Worm (Caenorhabditis elegans) whole organism, young adult: ENCODE data around the gene srw-139.

Experiments
- F57A8.1 ChIP-seq: fragments of 200-800 bp; sonication (Bioruptor generic); optimal IDR thresholded peaks from 2 replicates; lab custom pipeline; 2018; ENCODE audit warnings: mild to moderate bottlenecking, missing genetic modification characterization, moderate library complexity, missing compliant biosample characterization
- ZK185.1 ChIP-seq: sonication (generic microtip); optimal IDR thresholded peaks from 2 replicates; lab custom pipeline; 2016; ENCODE audit warnings: mild to moderate bottlenecking, missing genetic modification characterization, missing compliant biosample characterization; ENCODE audit not compliant: poor library complexity, severe bottlenecking
- athp-1 ChIP-seq: sonication (generic microtip); optimal IDR thresholded peaks from 2 replicates; lab custom pipeline; 2017; ENCODE audit warnings: mild to moderate bottlenecking, missing genetic modification characterization, missing compliant biosample characterization
- attf-3 ChIP-seq: fragments of 200-800 bp; sonication (Bioruptor generic); conservative IDR thresholded peaks from 2 replicates; pipeline ENCODE4 v1.3.6; 2022; ENCODE audit warnings: missing genetic modification reagents, missing genetic modification characterization, missing compliant biosample characterization
- cebp-2 ChIP-seq: fragments of 200-800 bp; sonication (Bioruptor generic); IDR thresholded peaks from 2 replicates; pipeline ENCODE4 v1.3.6; 2022; ENCODE audit warnings: missing genetic modification characterization, missing compliant biosample characterization
- ceh-27 ChIP-seq: fragments of 200-800 bp; sonication (Bioruptor generic); optimal IDR thresholded peaks from 2 replicates; lab custom pipeline; 2018; ENCODE audit warnings: mild to moderate bottlenecking, missing genetic modification characterization, moderate library complexity, missing compliant biosample characterization
- gei-17 ChIP-seq: fragments of 200-800 bp; sonication (Bioruptor generic); optimal IDR thresholded peaks from 2 replicates; lab custom pipeline; 2018; ENCODE audit warnings: mild to moderate bottlenecking, missing genetic modification characterization, missing compliant biosample characterization
- let-607 ChIP-seq, 2 experiments: fragments of 200-800 bp in 1 of 2; sonication (Bioruptor generic) in 1 of 2; sonication (generic microtip) in 1 of 2; optimal IDR thresholded peaks; 2 replicates each; lab custom pipeline; 2016 to 2018; ENCODE audit warnings: mild to moderate bottlenecking in 2 of 2, missing compliant biosample characterization in 2 of 2, missing genetic modification characterization in 2 of 2, moderate library complexity in 2 of 2, missing genotype in 1 of 2
- lin-26 ChIP-seq: fragments of 200-800 bp; sonication (Bioruptor generic); IDR thresholded peaks from 2 replicates; pipeline ENCODE4 v1.3.6; 2022; ENCODE audit warnings: missing genetic modification reagents, missing genetic modification characterization, missing compliant biosample characterization
- nfya-1 ChIP-seq: sonication (generic microtip); optimal IDR thresholded peaks from 2 replicates; lab custom pipeline; 2017; ENCODE audit warnings: antibody characterized with exemption, missing compliant biosample characterization, missing genetic modification characterization, borderline replicate concordance; ENCODE audit not compliant: insufficient read depth
- rec-8 ChIP-seq, 2 experiments: sonication (generic microtip); optimal IDR thresholded peaks; 2 replicates each; lab custom pipeline; 2016; ENCODE audit warnings: mild to moderate bottlenecking in 2 of 2, missing genetic modification characterization in 2 of 2, missing genetic modification reagents in 2 of 2, missing genotype in 2 of 2, missing biosample characterization in 1 of 2, missing compliant biosample characterization in 1 of 2, moderate library complexity in 1 of 2
- tlf-1 ChIP-seq: fragments of 200-800 bp; sonication (Bioruptor generic); optimal IDR thresholded peaks from 2 replicates; lab custom pipeline; 2018; ENCODE audit warnings: mild to moderate bottlenecking, missing genetic modification characterization, missing compliant biosample characterization
- unc-62 ChIP-seq: fragments of 150-350 bp; optimal IDR thresholded peaks from 2 replicates; lab custom pipeline; 2014; ENCODE audit warnings: missing biosample characterization, missing genetic modification reagents, missing genetic modification characterization
- ztf-6 ChIP-seq: fragments of 200-800 bp; sonication (Bioruptor generic); IDR thresholded peaks from 2 replicates; pipeline ENCODE4 v1.3.6; 2022; ENCODE audit warnings: missing genetic modification reagents, missing genetic modification characterization, missing compliant biosample characterization

DNA sequence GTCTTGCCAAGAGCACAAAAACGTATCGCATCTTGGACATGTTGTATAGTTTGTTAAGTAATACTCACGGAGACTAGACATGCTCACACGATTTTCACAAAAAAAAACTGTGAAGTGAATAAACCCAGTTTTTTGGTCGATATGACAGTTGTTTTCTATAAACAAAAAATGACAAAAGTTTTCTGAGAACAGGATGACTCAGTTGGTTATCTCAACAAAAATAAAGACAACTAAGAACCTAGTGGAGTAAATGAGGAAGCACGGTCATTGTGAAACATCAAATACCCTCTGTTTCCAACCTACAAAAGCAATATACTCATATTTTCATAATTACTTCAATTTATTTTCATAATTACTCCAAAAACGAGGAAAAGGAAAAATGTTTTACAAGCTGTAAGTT is 39.6 kb downstream of the srw-139 start, which contains the start of gene srh-87:
- no peak for TF ChIP-seq nfya-1
- no peak for TF ChIP-seq tlf-1 (GFP tag; lab: Kevin White, UChicago)
- TF ChIP-seq cebp-2 (GFP tag; lab: Robert Waterston, UW) = no peak
- TF ChIP-seq ztf-6 (GFP tag; lab: Robert Waterston, UW) = no peak
- TF ChIP-seq athp-1 (tag; lab: Kevin White, UChicago) = no peak
- TF ChIP-seq ceh-27 = no peak
- TF ChIP-seq let-607 (tag; optimal IDR thresholded peaks at IDR 0.05; lab: Kevin White, UChicago) = no peak
- no peak for TF ChIP-seq rec-8 (tag; optimal IDR thresholded peaks at IDR 0.05; lab: Kevin White, UChicago)
- no peak for TF ChIP-seq F57A8.1 (GFP tag; lab: Kevin White, UChicago)
- TF ChIP-seq unc-62 (GFP tag; lab: Kevin White, UChicago) = no peak
- TF ChIP-seq attf-3 (GFP tag; lab: Robert Waterston, UW) = no peak
- TF ChIP-seq gei-17 (GFP tag; lab: Kevin White, UChicago) = no peak
- no peak for TF ChIP-seq ZK185.1 (tag; lab: Kevin White, UChicago)
- TF ChIP-seq lin-26 (GFP tag; lab: Robert Waterston, UW) = no peak
